Fruit fly (Drosophila melanogaster) whole organism, embryonic: Measurements from ENCODE around the gene CG15353.

ENCODE experiments used
- CG15479 ChIP-seq: fragments of 200-800 bp; sonication (Bioruptor generic); optimal IDR thresholded peaks from 3 replicates; lab custom pipeline; 2019; ENCODE audit warnings: missing biosample characterization, mild to moderate bottlenecking, missing genetic modification characterization, moderate library complexity
- CG17359 ChIP-seq: fragments of 200-800 bp; sonication (Bioruptor generic); optimal IDR thresholded peaks from 3 replicates; lab custom pipeline; 2018; ENCODE audit warnings: missing biosample characterization, mild to moderate bottlenecking, missing genetic modification characterization, moderate library complexity
- CG17361 ChIP-seq: fragments of 200-800 bp; sonication (Bioruptor generic); IDR thresholded peaks from 3 replicates; pipeline ENCODE4 v1.3.6; 2022; ENCODE audit warnings: missing biosample characterization, missing genetic modification characterization
- CG1792 ChIP-seq: fragments of 200-800 bp; sonication (Bioruptor generic); optimal IDR thresholded peaks from 2 replicates; lab custom pipeline; 2016; ENCODE audit warnings: missing biosample characterization, missing genetic modification characterization
- CG2120 ChIP-seq: fragments of 200-800 bp; sonication (Bioruptor generic); optimal IDR thresholded peaks from 3 replicates; lab custom pipeline; 2016; ENCODE audit warnings: missing biosample characterization, missing genetic modification characterization
- CG31365 ChIP-seq: fragments of 200-800 bp; sonication (Bioruptor generic); optimal IDR thresholded peaks from 2 replicates; lab custom pipeline; 2018; ENCODE audit warnings: missing biosample characterization, mild to moderate bottlenecking, missing genetic modification characterization
- CG33557 ChIP-seq: fragments of 200-800 bp; sonication (Bioruptor generic); optimal IDR thresholded peaks from 2 replicates; lab custom pipeline; 2019; ENCODE audit warnings: missing biosample characterization, mild to moderate bottlenecking, missing genetic modification characterization, moderate library complexity
- CG3995 ChIP-seq: fragments of 200-800 bp; sonication (Bioruptor generic); optimal IDR thresholded peaks from 3 replicates; lab custom pipeline; 2016; ENCODE audit warnings: missing biosample characterization, missing genetic modification characterization
- CG42726 ChIP-seq: fragments of 200-800 bp; sonication (Bioruptor generic); IDR thresholded peaks from 2 replicates; pipeline ENCODE4 v1.3.6; 2022; ENCODE audit warnings: missing biosample characterization, missing genetic modification characterization; ENCODE audit not compliant: partially characterized antibody
- CG6175 ChIP-seq: fragments of 200-800 bp; sonication (Bioruptor generic); IDR thresholded peaks from 3 replicates; pipeline ENCODE4 v1.3.6; 2022; ENCODE audit warnings: missing biosample characterization, missing genetic modification characterization
- CG6689 ChIP-seq: fragments of 200-800 bp; sonication (Bioruptor generic); IDR thresholded peaks from 2 replicates; pipeline ENCODE4 v1.3.6; 2022; ENCODE audit warnings: missing biosample characterization, missing genetic modification characterization
- Dbx ChIP-seq: fragments of 200-800 bp; sonication (Bioruptor generic); IDR thresholded peaks from 3 replicates; pipeline ENCODE4 v1.3.6; 2022; ENCODE audit warnings: missing biosample characterization, missing genetic modification characterization
- Doc2 ChIP-seq: fragments of 200-800 bp; sonication (Bioruptor generic); IDR thresholded peaks from 2 replicates; pipeline ENCODE4 v1.3.6; 2022; ENCODE audit warnings: missing biosample characterization, missing genetic modification characterization
- E2f1 ChIP-seq: fragments of 200-800 bp; sonication (Bioruptor generic); IDR thresholded peaks from 2 replicates; pipeline ENCODE4 v1.3.6; 2022; ENCODE audit warnings: missing biosample characterization, missing genetic modification characterization
- Eip74EF ChIP-seq, 2 experiments: fragments of 200-800 bp in 1 of 2; fragments of >200 bp in 1 of 2; sonication (Bioruptor generic) in 1 of 2; optimal IDR thresholded peaks; 2 replicates each; lab custom pipeline; 2017 to 2019; ENCODE audit warnings: missing biosample characterization in 2 of 2, missing genetic modification characterization in 2 of 2, mild to moderate bottlenecking in 1 of 2, moderate library complexity in 1 of 2
- Hr78 ChIP-seq, 2 experiments: fragments of 200-800 bp in 1 of 2; fragments of >200 bp in 1 of 2; sonication (Bioruptor generic) in 1 of 2; optimal IDR thresholded peaks; 2 replicates each; lab custom pipeline; 2017 to 2019; ENCODE audit warnings: missing biosample characterization in 2 of 2, missing genetic modification characterization in 2 of 2, mild to moderate bottlenecking in 1 of 2, moderate library complexity in 1 of 2
- Med ChIP-seq: fragments of 200-800 bp; sonication (Bioruptor generic); peaks from one replicate; lab custom pipeline; 2016; ENCODE audit warnings: missing biosample characterization, missing genetic modification characterization, mild to moderate bottlenecking, inconsistent platforms, moderate library complexity
- NC2α ChIP-seq: fragments of 200-800 bp; sonication (Bioruptor generic); optimal IDR thresholded peaks from 2 replicates; lab custom pipeline; 2016; ENCODE audit warnings: missing biosample characterization, missing genetic modification characterization
- NfI ChIP-seq: fragments of 200-800 bp; sonication (Bioruptor generic); optimal IDR thresholded peaks from 3 replicates; lab custom pipeline; 2018; ENCODE audit warnings: missing biosample characterization, mild to moderate bottlenecking, missing genetic modification characterization, moderate library complexity
- Pdp1 ChIP-seq, 2 experiments: fragments of 200-800 bp; sonication (Bioruptor generic); optimal IDR thresholded peaks; 3 replicates each; lab custom pipeline; 2016; ENCODE audit warnings: missing biosample characterization in 2 of 2, missing genetic modification characterization in 2 of 2, mild to moderate bottlenecking in 1 of 2, moderate library complexity in 1 of 2
- az2 ChIP-seq: fragments of 200-800 bp; sonication (Bioruptor generic); optimal IDR thresholded peaks from 3 replicates; lab custom pipeline; 2016; ENCODE audit warnings: missing biosample characterization, missing genetic modification characterization
- chinmo ChIP-seq: fragments of 200-800 bp; sonication (Bioruptor generic); IDR thresholded peaks from 4 replicates; pipeline ENCODE4 v1.3.6; 2022; ENCODE audit warnings: missing biosample characterization, missing genetic modification characterization; ENCODE audit not compliant: partially characterized antibody
- crol ChIP-seq: fragments of 200-800 bp; sonication (Bioruptor generic); IDR thresholded peaks from 2 replicates; pipeline ENCODE4 v1.3.6; 2022; ENCODE audit warnings: missing biosample characterization, missing genetic modification characterization
- cwo ChIP-seq: fragments of 200-800 bp; sonication (Bioruptor generic); optimal IDR thresholded peaks from 3 replicates; lab custom pipeline; 2017; ENCODE audit warnings: missing biosample characterization, missing genetic modification characterization, mild to moderate bottlenecking, moderate library complexity, missing genetic modification reagents
- exex ChIP-seq: fragments of 200-800 bp; sonication (Bioruptor generic); optimal IDR thresholded peaks from 4 replicates; lab custom pipeline; 2018; ENCODE audit warnings: missing biosample characterization, mild to moderate bottlenecking, missing genetic modification characterization, moderate library complexity
- grau ChIP-seq: fragments of 200-800 bp; optimal IDR thresholded peaks from 3 replicates; lab custom pipeline; 2019; ENCODE audit warnings: missing biosample characterization, mild to moderate bottlenecking, missing genetic modification characterization, moderate library complexity
- grn ChIP-seq: fragments of 200-800 bp; sonication (Bioruptor generic); optimal IDR thresholded peaks from 3 replicates; lab custom pipeline; 2017; ENCODE audit warnings: missing biosample characterization, missing genetic modification characterization
- kay ChIP-seq: fragments of 200-800 bp; sonication (Bioruptor generic); optimal IDR thresholded peaks from 2 replicates; lab custom pipeline; 2016; ENCODE audit warnings: missing biosample characterization, missing genetic modification characterization
- knrl ChIP-seq: fragments of 200-800 bp; sonication (Bioruptor generic); IDR thresholded peaks from 3 replicates; pipeline ENCODE4 v1.3.6; 2022; ENCODE audit warnings: missing biosample characterization, missing genetic modification characterization; ENCODE audit not compliant: partially characterized antibody
- lmd ChIP-seq: fragments of 200-800 bp; sonication (Bioruptor generic); IDR thresholded peaks from 2 replicates; pipeline ENCODE4 v1.3.6; 2022; ENCODE audit warnings: missing biosample characterization, missing genetic modification characterization
- mirr ChIP-seq: fragments of 200-800 bp; sonication (Bioruptor generic); optimal IDR thresholded peaks from 3 replicates; lab custom pipeline; 2018; ENCODE audit warnings: missing biosample characterization, mild to moderate bottlenecking, missing genetic modification characterization
- nom ChIP-seq: fragments of 200-800 bp; sonication (Bioruptor generic); optimal IDR thresholded peaks from 2 replicates; lab custom pipeline; 2017; ENCODE audit warnings: missing biosample characterization, missing genetic modification characterization, mild to moderate bottlenecking, moderate library complexity, missing genetic modification reagents
- onecut ChIP-seq: fragments of 200-800 bp; sonication (Bioruptor generic); IDR thresholded peaks from 2 replicates; pipeline ENCODE4 v1.3.6; 2022; ENCODE audit warnings: missing biosample characterization, missing genetic modification characterization
- otp ChIP-seq: fragments of 200-800 bp; sonication (Bioruptor generic); IDR thresholded peaks from 3 replicates; pipeline ENCODE4, ENCODE4 v1.3.6; 2022; ENCODE audit warnings: missing biosample characterization, missing genetic modification characterization
- pan ChIP-seq, 4 experiments: fragments of >200 bp in 3 of 4; fragments of 200-800 bp in 1 of 4; sonication (Bioruptor generic) in 1 of 4; optimal IDR thresholded peaks in 3 of 4; IDR thresholded peaks in 1 of 4; 2 replicates each; pipeline versions ENCODE4 v1.3.6 to Lab custom; 2017 to 2022; ENCODE audit warnings: missing biosample characterization in 2 of 4, missing genetic modification characterization in 2 of 4, mixed read lengths in 1 of 4
- phol ChIP-seq: fragments of 200-800 bp; sonication (Bioruptor generic); optimal IDR thresholded peaks from 3 replicates; lab custom pipeline; 2018; ENCODE audit warnings: missing biosample characterization, mild to moderate bottlenecking, missing genetic modification characterization, moderate library complexity
- pnt ChIP-seq: fragments of 200-800 bp; sonication (Bioruptor generic); optimal IDR thresholded peaks from 3 replicates; lab custom pipeline; 2016; ENCODE audit warnings: missing biosample characterization, missing genetic modification characterization
- row ChIP-seq: fragments of 200-800 bp; sonication (Bioruptor generic); IDR thresholded peaks from 3 replicates; pipeline ENCODE4 v1.3.6; 2022; ENCODE audit warnings: missing biosample characterization, missing genetic modification characterization
- sens ChIP-seq: fragments of 200-800 bp; sonication (Bioruptor generic); peaks from one replicate; lab custom pipeline; 2016; ENCODE audit warnings: missing biosample characterization, missing genetic modification characterization
- seq ChIP-seq: fragments of 200-800 bp; sonication (Bioruptor generic); IDR thresholded peaks from 2 replicates; pipeline ENCODE4 v1.3.6; 2022; ENCODE audit warnings: missing biosample characterization, missing genetic modification characterization
- sug ChIP-seq: fragments of 200-800 bp; optimal IDR thresholded peaks from 2 replicates; lab custom pipeline; 2019; ENCODE audit warnings: missing biosample characterization, mild to moderate bottlenecking, missing genetic modification characterization, moderate library complexity
- unpg ChIP-seq: fragments of 200-800 bp; sonication (Bioruptor generic); optimal IDR thresholded peaks from 3 replicates; lab custom pipeline; 2018; ENCODE audit warnings: missing biosample characterization, mild to moderate bottlenecking, missing genetic modification characterization, moderate library complexity
- zf30C ChIP-seq: fragments of 200-800 bp; sonication (Bioruptor generic); optimal IDR thresholded peaks from 3 replicates; lab custom pipeline; 2018; ENCODE audit warnings: missing biosample characterization, mild to moderate bottlenecking, missing genetic modification characterization

The CG15353 gene

DNA sequence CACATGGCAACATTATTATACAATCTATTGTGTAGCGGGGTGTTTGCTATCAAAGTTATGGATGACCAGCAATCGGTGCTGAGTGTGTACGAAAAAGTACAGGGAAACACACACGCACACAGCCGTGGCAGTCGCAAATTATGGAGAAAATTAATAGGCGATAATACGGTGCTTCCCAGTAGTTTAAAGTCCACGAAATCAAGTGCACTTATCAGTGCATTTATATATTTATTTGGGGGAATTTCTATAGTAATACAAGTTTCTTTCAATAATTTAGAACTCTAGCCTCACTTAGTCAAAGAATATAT lies 31.9 kb upstream of the CG15353 start:
- TF ChIP-seq Dbx (GFP tag; lab: Robert Waterston, UW) (0 out of 3 replicates have a peak, but pooled peaks have one; percentile 28), CG2120 (peak; percentile 13), grau (tag; lab: Kevin White, UChicago) (peak; percentile 51), Pdp1 (GFP tag; optimal IDR thresholded peaks at IDR 0.05; lab: Kevin White, UChicago) (peak in 1 of 2 experiments; percentile 98), NC2α (GFP tag; lab: Kevin White, UChicago) (no peak), lmd (GFP tag; lab: Robert Waterston, UW) (no peak), mirr (GFP tag; lab: Kevin White, UChicago) (peak; percentile 28)

DNA sequence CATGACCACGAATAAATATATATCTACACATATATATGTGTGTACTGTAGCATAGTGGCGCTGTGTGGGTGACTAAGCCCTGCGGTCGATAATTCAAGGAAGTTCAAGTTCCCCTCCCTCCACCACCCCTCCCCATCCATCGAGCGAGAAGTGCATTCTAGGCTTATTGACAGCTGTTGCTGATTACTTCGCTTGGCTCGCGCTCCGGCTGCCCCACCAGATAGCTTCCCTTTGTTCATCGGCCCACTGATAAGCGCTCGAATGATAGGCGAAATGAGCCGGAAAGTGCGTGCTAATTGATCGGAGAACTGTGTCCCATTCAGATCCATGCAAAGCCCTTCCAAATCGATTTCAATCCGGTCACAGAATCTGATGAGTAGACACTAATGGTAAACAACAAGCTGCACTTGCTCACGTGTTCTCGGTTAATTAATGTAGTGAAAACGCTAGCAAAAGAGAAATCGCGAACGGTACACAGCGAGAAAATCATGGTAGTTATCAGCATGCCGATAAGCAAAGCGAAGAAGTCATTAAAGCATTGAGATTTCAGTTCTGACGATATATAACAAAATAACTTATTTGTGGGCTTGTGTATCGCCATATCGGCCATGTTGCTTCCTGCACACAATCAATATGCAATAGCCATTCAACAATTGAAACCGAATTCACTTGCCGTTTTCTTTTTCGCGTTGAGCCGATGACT lies 31.4 kb upstream of the CG15353 start:
- TF ChIP-seq grn (GFP tag; lab: Kevin White, UChicago): peak; percentile 30
- no peak for TF ChIP-seq NfI (GFP tag; lab: Kevin White, UChicago)
- TF ChIP-seq CG3995: peak; percentile 12
- TF ChIP-seq CG6689: no peak
- peak; percentile 2 for TF ChIP-seq CG17359
- TF ChIP-seq Med (GFP tag; lab: Kevin White, UChicago): peak; percentile 67
- no peak for TF ChIP-seq az2 (GFP tag; lab: Kevin White, UChicago)
- peak; percentile 70 for TF ChIP-seq onecut (GFP tag; lab: Robert Waterston, UW)
- TF ChIP-seq E2f1: no peak
- TF ChIP-seq row (GFP tag; lab: Robert Waterston, UW): 0 out of 3 replicates have a peak, but pooled peaks have one; percentile 12
- peak in 1 of 2 experiments; percentile 23 for TF ChIP-seq Pdp1 (GFP tag; optimal IDR thresholded peaks at IDR 0.05; lab: Kevin White, UChicago)
- peak; percentile 73 for TF ChIP-seq exex
- peak; percentile 65 for TF ChIP-seq kay (GFP tag; lab: Kevin White, UChicago)
- TF ChIP-seq CG31365 (tag; lab: Kevin White, UChicago): no peak
- TF ChIP-seq cwo (GFP tag; lab: Kevin White, UChicago): peak; percentile 25
- TF ChIP-seq CG17361 (GFP tag; lab: Robert Waterston, UW): 0 out of 3 replicates have a peak, but pooled peaks have one; percentile 19
- TF ChIP-seq CG1792 (GFP tag; lab: Kevin White, UChicago): peak; percentile 41
- TF ChIP-seq seq: 0 out of 2 replicates have a peak, but pooled peaks have one; percentile 42
- TF ChIP-seq crol (GFP tag; lab: Robert Waterston, UW): peak; percentile 92
- TF ChIP-seq Doc2 (GFP tag; lab: Robert Waterston, UW): no peak
- peak; percentile 13 for TF ChIP-seq phol
- TF ChIP-seq unpg (GFP tag; lab: Kevin White, UChicago): peak; percentile 3
- TF ChIP-seq Eip74EF (GFP tag; optimal IDR thresholded peaks at IDR 0.05; lab: Kevin White, UChicago): no peak
- TF ChIP-seq CG15479 (GFP tag; lab: Kevin White, UChicago): peak; percentile 41
- TF ChIP-seq otp: 0 out of 3 replicates have a peak, but pooled peaks have one; percentile 22
- TF ChIP-seq knrl: no peak
- TF ChIP-seq sug (tag; lab: Kevin White, UChicago): peak; percentile 9
- TF ChIP-seq CG33557 (GFP tag; lab: Kevin White, UChicago): no peak
- TF ChIP-seq CG6175: no peak
- no peak for TF ChIP-seq lmd (GFP tag; lab: Robert Waterston, UW)
- TF ChIP-seq pan (optimal IDR thresholded peaks at IDR 0.05; lab: Kevin White, UChicago): no peak
- no peak for TF ChIP-seq pan (GFP tag; optimal IDR thresholded peaks at IDR 0.05 in 1 of 2, IDR thresholded peaks at IDR 0.05 in 1 of 2)
- TF ChIP-seq zf30C (GFP tag; lab: Kevin White, UChicago): peak; percentile 44
- TF ChIP-seq chinmo (GFP tag; lab: Robert Waterston, UW): peak; percentile 90; the same call in 2 of the 4 replicates
- no peak for TF ChIP-seq CG42726
- TF ChIP-seq pnt: peak; percentile 2
- TF ChIP-seq sens: peak; percentile 67
- peak in 1 of 2 experiments; percentile 76 for TF ChIP-seq Hr78 (GFP tag; optimal IDR thresholded peaks at IDR 0.05; lab: Kevin White, UChicago)
- TF ChIP-seq nom: peak; percentile 10
